Fruit fly (Drosophila melanogaster): Measurements from ENCODE around the gene ac.

- TF ChIP-seq CG8478 (optimal IDR thresholded peaks at IDR 0.05) (no peak), CTCF (optimal IDR thresholded peaks at IDR 0.05) (no peak)
Observed at dm6 chrX:390457-390856, 20.6 kb downstream of the ac start.

All from S2 (cell line).